Fruit fly (Drosophila melanogaster): ENCODE data around the gene CG10472.

CG10472 gene

dm6 chr3L:6071454-6072189, 8.9 kb upstream of the CG10472 start, which contains the start of gene CG6602 (continued):
- TF ChIP-seq CG11294 (GFP tag; IDR thresholded peaks at IDR 0.05) = no peak
- peak; percentile 68 for TF ChIP-seq lz (GFP tag; optimal IDR thresholded peaks at IDR 0.05)
- no peak for TF ChIP-seq CG6808 (GFP tag; optimal IDR thresholded peaks at IDR 0.05)
- no peak for TF ChIP-seq Lpt (GFP tag; optimal IDR thresholded peaks at IDR 0.05)
- no peak for TF ChIP-seq Smox (GFP tag; optimal IDR thresholded peaks at IDR 0.05)
- TF ChIP-seq ss (GFP tag; optimal IDR thresholded peaks at IDR 0.05) = no peak
- peak; percentile 17 for TF ChIP-seq Eip75B (GFP tag; optimal IDR thresholded peaks at IDR 0.05)
- no peak for TF ChIP-seq spab (GFP tag; optimal IDR thresholded peaks at IDR 0.05)
- TF ChIP-seq Hr4 (GFP tag; optimal IDR thresholded peaks at IDR 0.05) = no peak
- TF ChIP-seq eg (GFP tag; IDR thresholded peaks at IDR 0.05) = peak; percentile 50; the same call in 2 of the 3 replicates
- peak; percentile 58 for TF ChIP-seq CG3919 (GFP tag; optimal IDR thresholded peaks at IDR 0.05)
- no peak for TF ChIP-seq fd85E (GFP tag; optimal IDR thresholded peaks at IDR 0.05)
- no peak for TF ChIP-seq Hr38 (GFP tag; optimal IDR thresholded peaks at IDR 0.05)
- TF ChIP-seq net (GFP tag; optimal IDR thresholded peaks at IDR 0.05) = peak; percentile 5
- no peak for TF ChIP-seq CG6276 (GFP tag; optimal IDR thresholded peaks at IDR 0.05)
- TF ChIP-seq cyc (GFP tag; optimal IDR thresholded peaks at IDR 0.05) = peak; percentile 73
- TF ChIP-seq CG31627 (GFP tag; optimal IDR thresholded peaks at IDR 0.05) = peak; percentile 55
- peak; percentile 49 for TF ChIP-seq topi (GFP tag; optimal IDR thresholded peaks at IDR 0.05)
- peak; percentile 13 for TF ChIP-seq CG7368 (GFP tag; optimal IDR thresholded peaks at IDR 0.05)
- TF ChIP-seq CG4318 (GFP tag; optimal IDR thresholded peaks at IDR 0.05) = no peak
- TF ChIP-seq Ets21C (GFP tag; optimal IDR thresholded peaks at IDR 0.05) = no peak
- no peak for TF ChIP-seq fkh (GFP tag; optimal IDR thresholded peaks at IDR 0.05)
- TF ChIP-seq CG9139 (GFP tag; optimal IDR thresholded peaks at IDR 0.05) = no peak
- no peak for TF ChIP-seq fd59A (GFP tag; optimal IDR thresholded peaks at IDR 0.05)
- TF ChIP-seq CG32006 (GFP tag; optimal IDR thresholded peaks at IDR 0.05) = no peak
- no peak for TF ChIP-seq Eip93F (GFP tag; optimal IDR thresholded peaks at IDR 0.05)
- peak; percentile 25 for TF ChIP-seq CG34406 (GFP tag; optimal IDR thresholded peaks at IDR 0.05)
- peak; percentile 43 for TF ChIP-seq CG8319 (GFP tag; optimal IDR thresholded peaks at IDR 0.05)
- no peak for TF ChIP-seq CG15336 (GFP tag; IDR thresholded peaks at IDR 0.05)
- TF ChIP-seq CG3032 (tag; optimal IDR thresholded peaks at IDR 0.05) = no peak
- no peak for TF ChIP-seq svp (GFP tag)
- TF ChIP-seq salr (GFP tag; optimal IDR thresholded peaks at IDR 0.05) = peak in 1 of 2 experiments; percentile 54
- no peak for TF ChIP-seq Sox14 (GFP tag; optimal IDR thresholded peaks at IDR 0.05)
- peak; percentile 41 for TF ChIP-seq Sox15 (GFP tag; optimal IDR thresholded peaks at IDR 0.05)

dm6 chr3L:6070119-6070518, 7.4 kb upstream of the CG10472 start:
- TF ChIP-seq CG34406 (GFP tag; optimal IDR thresholded peaks at IDR 0.05) (no peak), cyc (GFP tag; optimal IDR thresholded peaks at IDR 0.05) (no peak), net (GFP tag; optimal IDR thresholded peaks at IDR 0.05) (no peak), CG4318 (GFP tag; optimal IDR thresholded peaks at IDR 0.05) (no peak), fd59A (GFP tag; optimal IDR thresholded peaks at IDR 0.05) (no peak), Sox14 (GFP tag; optimal IDR thresholded peaks at IDR 0.05) (no peak), Sox15 (GFP tag; optimal IDR thresholded peaks at IDR 0.05) (no peak), ss (GFP tag; optimal IDR thresholded peaks at IDR 0.05) (no peak), topi (GFP tag; optimal IDR thresholded peaks at IDR 0.05) (no peak), CG3032 (tag; optimal IDR thresholded peaks at IDR 0.05) (no peak)

- TF ChIP-seq Blimp-1 (GFP tag; optimal IDR thresholded peaks at IDR 0.05) (no peak), ss (GFP tag; optimal IDR thresholded peaks at IDR 0.05) (no peak), Hr39 (GFP tag; optimal IDR thresholded peaks at IDR 0.05) (no peak), net (GFP tag; optimal IDR thresholded peaks at IDR 0.05) (no peak), svp (GFP tag) (no peak), CG6808 (GFP tag; optimal IDR thresholded peaks at IDR 0.05) (no peak), CG8319 (GFP tag; optimal IDR thresholded peaks at IDR 0.05) (no peak), CG6792 (GFP tag; optimal IDR thresholded peaks at IDR 0.05) (no peak), CG8632 (GFP tag; optimal IDR thresholded peaks at IDR 0.05) (no peak), Eip78C (GFP tag) (no peak), Eip75B (GFP tag; optimal IDR thresholded peaks at IDR 0.05) (no peak), eg (GFP tag; IDR thresholded peaks at IDR 0.05) (no peak), CG3919 (GFP tag; optimal IDR thresholded peaks at IDR 0.05) (no peak), salr (GFP tag; optimal IDR thresholded peaks at IDR 0.05) (no peak), Sox14 (GFP tag; optimal IDR thresholded peaks at IDR 0.05) (no peak), CG9139 (GFP tag; optimal IDR thresholded peaks at IDR 0.05) (no peak), esn (GFP tag; optimal IDR thresholded peaks at IDR 0.05) (no peak)
Measured at dm6 chr3L:6068178-6068577, 5.5 kb upstream of the CG10472 start.
